Fruit fly (Drosophila melanogaster): ENCODE results near the gene Zmynd10.

The Zmynd10 gene

DNA sequence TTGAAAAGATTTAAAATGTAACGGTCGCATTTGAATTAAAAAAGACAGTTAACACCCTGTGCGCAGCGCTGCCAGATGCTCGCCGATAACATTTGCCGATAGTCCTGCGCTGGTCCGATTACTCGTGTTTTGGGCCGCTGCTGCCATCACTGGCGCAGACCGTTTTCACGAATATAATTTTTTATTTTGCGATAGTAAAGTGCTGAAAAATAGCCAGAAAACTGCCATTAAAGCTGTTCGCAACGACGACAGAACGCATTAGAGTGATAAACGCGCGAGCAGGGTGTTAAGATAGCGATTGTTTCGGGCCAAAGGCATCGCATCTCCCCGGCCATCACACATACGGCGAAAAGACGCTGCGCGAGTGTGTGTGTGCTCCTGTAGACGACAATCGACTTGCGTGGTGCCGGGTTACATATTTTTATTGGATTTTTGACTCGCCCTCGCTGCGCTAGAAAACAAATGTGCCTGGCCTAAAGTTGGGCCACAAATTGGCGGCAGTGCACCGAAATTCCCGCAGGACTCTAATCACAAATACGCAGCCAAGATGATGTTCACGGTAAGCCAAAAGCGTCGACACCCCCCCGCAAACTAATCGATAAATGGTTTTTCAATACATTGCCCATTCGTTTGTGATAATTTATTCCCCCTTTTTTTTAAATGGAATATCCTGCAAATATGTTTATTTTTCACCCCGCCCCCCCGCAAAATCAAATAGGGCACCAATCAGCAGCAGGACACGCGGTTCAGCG, 10.6 kb upstream of the Zmynd10 start, which contains the start of gene Srrm1 (continued):
- peak; percentile 79 for TF ChIP-seq Doc3 (GFP tag; IDR thresholded peaks at IDR 0.05; ENCODE audit: partially characterized antibody)
- TF ChIP-seq CG15073 (GFP tag; optimal IDR thresholded peaks at IDR 0.05), result no peak
- no peak for TF ChIP-seq CG14965 (GFP tag; optimal IDR thresholded peaks at IDR 0.05; ENCODE audit: borderline replicate concordance)
- TF ChIP-seq HHEX (GFP tag; optimal IDR thresholded peaks at IDR 0.05), result no peak
- TF ChIP-seq CG16863 (GFP tag; optimal IDR thresholded peaks at IDR 0.05), result peak; percentile 6
- no peak for TF ChIP-seq gsb-n (tag; optimal IDR thresholded peaks at IDR 0.05)
- TF ChIP-seq sqz (GFP tag; optimal IDR thresholded peaks at IDR 0.05), result no peak
- TF ChIP-seq cwo (GFP tag; optimal IDR thresholded peaks at IDR 0.05), result no peak
- peak; percentile 83 for TF ChIP-seq CG12659 (GFP tag; optimal IDR thresholded peaks at IDR 0.05)
- TF ChIP-seq unc-4 (GFP tag; IDR thresholded peaks at IDR 0.05; ENCODE audit: partially characterized antibody), result peak; percentile 90
- peak; percentile 25 for TF ChIP-seq pfk (GFP tag; optimal IDR thresholded peaks at IDR 0.05)
- TF ChIP-seq CG1603 (tag; optimal IDR thresholded peaks at IDR 0.05), result peak; percentile 69
- TF ChIP-seq grn (GFP tag; optimal IDR thresholded peaks at IDR 0.05), result no peak
- TF ChIP-seq grau (tag; optimal IDR thresholded peaks at IDR 0.05), result peak; percentile 28
- TF ChIP-seq ftz-f1 (GFP tag; optimal IDR thresholded peaks at IDR 0.05), result peak; percentile 39
- TF ChIP-seq az2 (GFP tag; optimal IDR thresholded peaks at IDR 0.05), result peak; percentile 16
- peak; percentile 70 for TF ChIP-seq CG2129 (GFP tag; IDR thresholded peaks at IDR 0.05; ENCODE audit: partially characterized antibody)
- TF ChIP-seq CG10267 (tag; optimal IDR thresholded peaks at IDR 0.05), result peak; percentile 53
- peak; percentile 19 to 22 for TF ChIP-seq chif (GFP tag; optimal IDR thresholded peaks at IDR 0.05)
- TF ChIP-seq CG6689 (GFP tag; IDR thresholded peaks at IDR 0.05), result no peak
- TF ChIP-seq ken (GFP tag; IDR thresholded peaks at IDR 0.05), result 0 out of 3 replicates have a peak, but pooled peaks have one; percentile 28
- TF ChIP-seq CG3065 (GFP tag; optimal IDR thresholded peaks at IDR 0.05), result no peak
- TF ChIP-seq dysf (GFP tag; IDR thresholded peaks at IDR 0.05), result 0 out of 3 replicates have a peak, but pooled peaks have one; percentile 16
- TF ChIP-seq bigmax (GFP tag; optimal IDR thresholded peaks at IDR 0.05), result no peak
- peak; percentile 75 for TF ChIP-seq Ets97D (GFP tag; optimal IDR thresholded peaks at IDR 0.05)
- TF ChIP-seq CG34376 (GFP tag; optimal IDR thresholded peaks at IDR 0.05), result no peak
- peak; percentile 69 for TF ChIP-seq vvl (GFP tag; IDR thresholded peaks at IDR 0.05)
- TF ChIP-seq inv (GFP tag; IDR thresholded peaks at IDR 0.05; ENCODE audit: partially characterized antibody), result peak; percentile 92
- TF ChIP-seq D19B (GFP tag; optimal IDR thresholded peaks at IDR 0.05), result no peak
- TF ChIP-seq Lim3 (GFP tag; IDR thresholded peaks at IDR 0.05), result no peak
- TF ChIP-seq Med (GFP tag), result peak; percentile 94
- no peak for TF ChIP-seq Stat92E (GFP tag; optimal IDR thresholded peaks at IDR 0.05)
- no peak for TF ChIP-seq hkb (optimal IDR thresholded peaks at IDR 0.05)
- TF ChIP-seq hkb (GFP tag; IDR thresholded peaks at IDR 0.05), result peak; percentile 33; the same call in 1 of the 2 replicates
- TF ChIP-seq ato (GFP tag; IDR thresholded peaks at IDR 0.05; ENCODE audit: partially characterized antibody), result peak; percentile 82
- peak; percentile 17 for TF ChIP-seq Atf-2 (GFP tag; optimal IDR thresholded peaks at IDR 0.05)
- peak; percentile 4 for TF ChIP-seq CG5245 (GFP tag; optimal IDR thresholded peaks at IDR 0.05)
- peak; percentile 13 for TF ChIP-seq CG3995 (GFP tag; optimal IDR thresholded peaks at IDR 0.05)
- no peak for TF ChIP-seq Oli (tag; optimal IDR thresholded peaks at IDR 0.05)
- peak; percentile 17 for TF ChIP-seq CG2678 (tag; optimal IDR thresholded peaks at IDR 0.05)
- TF ChIP-seq zfh2 (GFP tag; optimal IDR thresholded peaks at IDR 0.05), result peak; percentile 61
- TF ChIP-seq ase (GFP tag; IDR thresholded peaks at IDR 0.05), result peak; percentile 21; the same call in 1 of the 3 replicates
- no peak for TF ChIP-seq Tbp (GFP tag; optimal IDR thresholded peaks at IDR 0.05)
- peak; percentile 11 for TF ChIP-seq CG1792 (GFP tag; optimal IDR thresholded peaks at IDR 0.05)
- TF ChIP-seq insv (GFP tag; optimal IDR thresholded peaks at IDR 0.05), result peak in 1 of 2 experiments; percentile 54
- TF ChIP-seq CG10209 (GFP tag; optimal IDR thresholded peaks at IDR 0.05), result no peak
- peak; percentile 85 for TF ChIP-seq CG2116 (GFP tag; optimal IDR thresholded peaks at IDR 0.05)
- no peak for TF ChIP-seq Jarid2 (GFP tag; optimal IDR thresholded peaks at IDR 0.05)
- peak; percentile 90 for TF ChIP-seq sens (GFP tag)
